Worm (Caenorhabditis elegans): ENCODE measurements around the gene ran-2.

- TF ChIP-seq lin-15B (tag; optimal IDR thresholded peaks at IDR 0.05) (no peak), aly-2 (tag; optimal IDR thresholded peaks at IDR 0.05) (no peak)
Measured at ce11 chrIII:7947677-7948076, 14.3 kb downstream of the ran-2 start.
